Fruit fly (Drosophila melanogaster): ENCODE results near the gene Or2a.

Gene Or2a

DNA sequence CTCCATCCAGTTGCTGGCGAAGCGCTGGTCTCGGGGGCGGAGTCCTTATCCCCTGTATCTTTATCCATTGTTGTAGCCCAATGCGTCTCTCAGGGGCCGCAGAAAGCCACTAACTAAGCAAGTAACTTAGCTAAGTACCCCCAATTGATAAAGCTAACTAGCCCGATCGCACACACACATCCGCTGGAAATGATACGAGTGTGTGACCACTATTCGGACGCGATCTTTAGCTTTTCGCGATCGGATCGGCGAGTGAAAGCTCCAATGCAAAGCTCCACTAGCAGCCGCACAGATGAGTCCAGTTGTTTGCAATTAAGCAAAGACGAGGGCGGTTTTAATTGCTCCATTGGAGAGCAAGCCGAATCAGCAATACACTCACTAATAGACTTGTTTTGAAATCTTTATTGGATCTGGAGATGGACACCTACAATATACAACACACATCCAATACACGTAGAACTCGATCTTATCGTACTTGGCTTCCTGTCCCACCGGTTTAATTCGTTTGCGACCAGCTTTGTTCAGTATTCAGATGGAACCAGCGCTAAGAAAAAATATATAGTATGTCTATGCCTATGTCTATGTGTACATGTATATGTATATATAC lies 8.1 kb downstream of the Or2a start, which contains the start of gene CG3091 (continued):
- peak; percentile 6 for TF ChIP-seq CG9727 (GFP tag; optimal IDR thresholded peaks at IDR 0.05)
- TF ChIP-seq CG16779 (GFP tag; IDR thresholded peaks at IDR 0.05) = no peak
- peak; percentile 54 for TF ChIP-seq Rfx (GFP tag; IDR thresholded peaks at IDR 0.05)
- peak; percentile 44 for TF ChIP-seq CG13624 (GFP tag; optimal IDR thresholded peaks at IDR 0.05)
- peak; percentile 16 for TF ChIP-seq CG3281 (GFP tag; optimal IDR thresholded peaks at IDR 0.05)
- TF ChIP-seq CG42726 (GFP tag; IDR thresholded peaks at IDR 0.05; ENCODE audit: partially characterized antibody) = no peak
- TF ChIP-seq row (GFP tag; IDR thresholded peaks at IDR 0.05) = peak; percentile 16; the same call in 1 of the 3 replicates
- no peak for TF ChIP-seq CG2129 (GFP tag; IDR thresholded peaks at IDR 0.05; ENCODE audit: partially characterized antibody)
- TF ChIP-seq Ets97D (GFP tag; optimal IDR thresholded peaks at IDR 0.05) = no peak
- peak; percentile 48 for TF ChIP-seq Meics (GFP tag; optimal IDR thresholded peaks at IDR 0.05)
- TF ChIP-seq z (GFP tag; IDR thresholded peaks at IDR 0.05) = 0 out of 3 replicates have a peak, but pooled peaks have one; percentile 39
- TF ChIP-seq Atf6 (GFP tag; IDR thresholded peaks at IDR 0.05) = 0 out of 2 replicates have a peak, but pooled peaks have one; percentile 37
- peak; percentile 36; the same call in 1 of the 2 replicates for TF ChIP-seq vvl (GFP tag; IDR thresholded peaks at IDR 0.05)
- no peak for TF ChIP-seq Mes4 (GFP tag; optimal IDR thresholded peaks at IDR 0.05)
- no peak for TF ChIP-seq so (GFP tag; IDR thresholded peaks at IDR 0.05)
- TF ChIP-seq hth (optimal IDR thresholded peaks at IDR 0.05) = no peak
- TF ChIP-seq CG2120 (GFP tag; optimal IDR thresholded peaks at IDR 0.05) = peak; percentile 23
- no peak for TF ChIP-seq run (tag; optimal IDR thresholded peaks at IDR 0.05)
- TF ChIP-seq CG10209 (GFP tag; optimal IDR thresholded peaks at IDR 0.05) = no peak
- no peak for TF ChIP-seq kni (GFP tag; optimal IDR thresholded peaks at IDR 0.05)
- TF ChIP-seq HLH3B (GFP tag; IDR thresholded peaks at IDR 0.05) = no peak
- no peak for TF ChIP-seq Sox102F (GFP tag; optimal IDR thresholded peaks at IDR 0.05)
- TF ChIP-seq CG10147 (GFP tag; optimal IDR thresholded peaks at IDR 0.05) = no peak
- TF ChIP-seq Blimp-1 (GFP tag; optimal IDR thresholded peaks at IDR 0.05) = no peak
- no peak for TF ChIP-seq Hr3 (GFP tag; optimal IDR thresholded peaks at IDR 0.05)

DNA sequence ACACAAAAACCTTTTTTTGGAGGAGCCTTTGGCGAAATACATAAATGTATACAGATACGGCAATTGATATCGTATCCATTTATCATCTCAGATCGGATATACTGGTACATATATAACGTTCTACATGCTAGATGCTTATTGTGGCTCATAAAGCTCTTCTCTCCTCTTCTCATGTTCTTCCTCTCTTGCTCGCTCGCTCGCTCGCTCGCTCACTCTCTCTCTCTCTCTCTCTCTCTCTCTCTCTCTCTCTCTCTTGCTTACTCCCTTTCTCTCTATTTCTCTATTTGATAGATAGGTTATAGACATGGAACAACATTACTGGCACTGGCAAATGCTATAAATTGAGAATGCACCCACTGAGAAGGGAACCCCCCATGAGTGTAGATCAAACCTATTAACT lies 9.0 kb downstream of the Or2a start:
- peak; percentile 71 to 95 for TF ChIP-seq Trl (optimal IDR thresholded peaks at IDR 0.05)
- TF ChIP-seq Trl (GFP tag; optimal IDR thresholded peaks at IDR 0.05) = no peak
- no peak for TF ChIP-seq tx (GFP tag; optimal IDR thresholded peaks at IDR 0.05)
- TF ChIP-seq CG1832 (GFP tag; optimal IDR thresholded peaks at IDR 0.05) = peak; percentile 70
- peak; percentile 29 for TF ChIP-seq Med (GFP tag)
- TF ChIP-seq yki (optimal IDR thresholded peaks at IDR 0.05) = peak; percentile 38
- TF ChIP-seq Oli (tag; optimal IDR thresholded peaks at IDR 0.05) = no peak

- TF ChIP-seq gfzf (GFP tag; optimal IDR thresholded peaks at IDR 0.05) = no peak
- peak; percentile 56 for TF ChIP-seq CG18599 (GFP tag; optimal IDR thresholded peaks at IDR 0.05)
- peak; percentile 20 for TF ChIP-seq CG2120 (GFP tag; optimal IDR thresholded peaks at IDR 0.05)
- no peak for TF ChIP-seq CG13287 (GFP tag; IDR thresholded peaks at IDR 0.05; ENCODE audit: partially characterized antibody)
- TF ChIP-seq CG12299 (tag; optimal IDR thresholded peaks at IDR 0.05) = no peak
- peak; percentile 38 for TF ChIP-seq Hmr (GFP tag; optimal IDR thresholded peaks at IDR 0.05)
- TF ChIP-seq cg (GFP tag; optimal IDR thresholded peaks at IDR 0.05) = peak; percentile 9
- no peak for TF ChIP-seq CG8765 (GFP tag; IDR thresholded peaks at IDR 0.05)
- 0 out of 2 replicates have a peak, but pooled peaks have one; percentile 20 for TF ChIP-seq chm (GFP tag; IDR thresholded peaks at IDR 0.05)
- TF ChIP-seq unpg (GFP tag; optimal IDR thresholded peaks at IDR 0.05) = peak; percentile 6
- TF ChIP-seq nom (GFP tag; optimal IDR thresholded peaks at IDR 0.05) = peak; percentile 35
- peak; percentile 29 for TF ChIP-seq Myb (GFP tag; optimal IDR thresholded peaks at IDR 0.05)
- TF ChIP-seq CG11504 (tag; optimal IDR thresholded peaks at IDR 0.05) = peak; percentile 7
- TF ChIP-seq Gug (GFP tag; IDR thresholded peaks at IDR 0.05) = no peak
- TF ChIP-seq row (GFP tag; IDR thresholded peaks at IDR 0.05) = peak; percentile 15; the same call in 2 of the 3 replicates
- TF ChIP-seq CG2678 (tag; optimal IDR thresholded peaks at IDR 0.05) = peak; percentile 0
- TF ChIP-seq C15 (GFP tag; IDR thresholded peaks at IDR 0.05) = no peak
- TF ChIP-seq CG11696 (GFP tag; IDR thresholded peaks at IDR 0.05) = peak; percentile 43; the same call in 1 of the 2 replicates
- peak; percentile 21 for TF ChIP-seq sens (GFP tag)
Measured at dm6 chrX:2258602-2259233, 12.7 kb downstream of the Or2a start.
